Fruit fly (Drosophila melanogaster) whole organism, prepupa: ENCODE data around the gene Ppat-Dpck.

Source experiments
- CG1621 ChIP-seq: fragments of 200-800 bp; sonication (Bioruptor generic); optimal IDR thresholded peaks from 3 replicates; lab custom pipeline; 2018; ENCODE audit warnings: missing biosample characterization, mild to moderate bottlenecking, missing genetic modification characterization
- CG6808 ChIP-seq: fragments of 200-800 bp; sonication (Bioruptor generic); optimal IDR thresholded peaks from 3 replicates; lab custom pipeline; 2017; ENCODE audit warnings: missing biosample characterization, missing genetic modification characterization, mild to moderate bottlenecking, moderate library complexity, missing genetic modification reagents
- CG8632 ChIP-seq: fragments of 200-800 bp; sonication (Bioruptor generic); optimal IDR thresholded peaks from 3 replicates; lab custom pipeline; 2016; ENCODE audit warnings: missing biosample characterization, missing genetic modification characterization
- OdsH ChIP-seq: fragments of 200-800 bp; sonication (Bioruptor generic); optimal IDR thresholded peaks from 3 replicates; lab custom pipeline; 2016; ENCODE audit warnings: missing biosample characterization, missing genetic modification characterization
- Sox15 ChIP-seq: fragments of 200-800 bp; sonication (Bioruptor generic); optimal IDR thresholded peaks from 3 replicates; lab custom pipeline; 2016; ENCODE audit warnings: missing biosample characterization, missing genetic modification characterization
- fd85E ChIP-seq: fragments of 200-800 bp; sonication (Bioruptor generic); optimal IDR thresholded peaks from 3 replicates; lab custom pipeline; 2016; ENCODE audit warnings: missing biosample characterization, missing genetic modification characterization
- spab ChIP-seq: fragments of 200-800 bp; sonication (Bioruptor generic); optimal IDR thresholded peaks from 2 replicates; lab custom pipeline; 2017; ENCODE audit warnings: missing biosample characterization, mild to moderate bottlenecking, missing genetic modification characterization, missing genetic modification reagents
- ss ChIP-seq, 2 experiments: fragments of 200-800 bp; sonication (Bioruptor generic); optimal IDR thresholded peaks; 2 replicates in 1 of 2; 3 replicates in 1 of 2; lab custom pipeline; 2017 to 2018; ENCODE audit warnings: mild to moderate bottlenecking in 2 of 2, missing biosample characterization in 2 of 2, missing genetic modification characterization in 2 of 2, moderate library complexity in 1 of 2

- TF ChIP-seq CG8632 (GFP tag; lab: Kevin White, UChicago) = no peak
- no peak for TF ChIP-seq OdsH
- no peak for TF ChIP-seq ss (GFP tag; optimal IDR thresholded peaks at IDR 0.05; lab: Kevin White, UChicago)
- TF ChIP-seq spab (GFP tag; lab: Kevin White, UChicago) = no peak
- TF ChIP-seq CG6808 (GFP tag; lab: Kevin White, UChicago) = no peak
- TF ChIP-seq CG1621 (tag; lab: Kevin White, UChicago) = no peak
- TF ChIP-seq Sox15 = no peak
- TF ChIP-seq fd85E (GFP tag; lab: Kevin White, UChicago) = no peak
Observed at dm6 chr3L:5802733-5803132, 34.1 kb upstream of the Ppat-Dpck start, which contains the start of gene CG42272.
